Worm (Caenorhabditis elegans): ENCODE measurements around the gene R186.8.

ce11 chrV:12941797-12942474 lies 25.8 kb downstream of the R186.8 start, which contains the start of gene T16G1.4:
- no peak for TF ChIP-seq nhr-25 (tag; optimal IDR thresholded peaks at IDR 0.05)
- TF ChIP-seq lin-13 (GFP tag; optimal IDR thresholded peaks at IDR 0.05) = no peak
- TF ChIP-seq egl-27 (tag; optimal IDR thresholded peaks at IDR 0.05) = no peak
- no peak for TF ChIP-seq ztf-11 (tag; optimal IDR thresholded peaks at IDR 0.05)
- TF ChIP-seq ama-1 (optimal IDR thresholded peaks at IDR 0.05) = no peak
- no peak for TF ChIP-seq nhr-23 (tag; optimal IDR thresholded peaks at IDR 0.05)
- TF ChIP-seq elt-1 (tag; optimal IDR thresholded peaks at IDR 0.05) = no peak
- TF ChIP-seq ceh-16 (tag; optimal IDR thresholded peaks at IDR 0.05) = no peak
- TF ChIP-seq dmd-4 (tag; optimal IDR thresholded peaks at IDR 0.05) = no peak
- no peak for TF ChIP-seq nhr-77 (tag; optimal IDR thresholded peaks at IDR 0.05)
- TF ChIP-seq aly-2 (tag; optimal IDR thresholded peaks at IDR 0.05) = no peak

All from whole organism, L2 larva.